Fruit fly (Drosophila melanogaster) whole organism, embryonic: ENCODE measurements around the gene CG46317.

Experiments
- Aef1 ChIP-seq: fragments of 200-800 bp; sonication (Bioruptor generic); IDR thresholded peaks from 3 replicates; pipeline ENCODE4 v1.3.6; 2022; ENCODE audit warnings: missing biosample characterization, missing genetic modification characterization
- B-H2 ChIP-seq: fragments of 200-800 bp; sonication (Bioruptor generic); optimal IDR thresholded peaks from 2 replicates; lab custom pipeline; 2018; ENCODE audit warnings: missing biosample characterization, mild to moderate bottlenecking, missing genetic modification characterization
- Bgb ChIP-seq: fragments of 200-800 bp; sonication (Bioruptor generic); IDR thresholded peaks from 2 replicates; pipeline ENCODE4 v1.3.6; 2022; ENCODE audit warnings: missing biosample characterization, missing genetic modification characterization; ENCODE audit not compliant: partially characterized antibody
- CG10274 ChIP-seq: fragments of 200-800 bp; sonication (Bioruptor generic); optimal IDR thresholded peaks from 3 replicates; lab custom pipeline; 2017; ENCODE audit warnings: missing biosample characterization, mild to moderate bottlenecking, missing genetic modification characterization
- CG10979 ChIP-seq: fragments of 200-800 bp; sonication (Bioruptor generic); optimal IDR thresholded peaks from 2 replicates; lab custom pipeline; 2018; ENCODE audit warnings: missing biosample characterization, mild to moderate bottlenecking, missing genetic modification characterization, moderate library complexity
- CG11504 ChIP-seq: fragments of 200-800 bp; sonication (Bioruptor generic); optimal IDR thresholded peaks from 3 replicates; lab custom pipeline; 2019; ENCODE audit warnings: missing biosample characterization, mild to moderate bottlenecking, missing genetic modification characterization, moderate library complexity
- CG12942 ChIP-seq: fragments of 200-800 bp; sonication (Bioruptor generic); optimal IDR thresholded peaks from 3 replicates; lab custom pipeline; 2016; ENCODE audit warnings: missing biosample characterization, missing genetic modification characterization
- CG15514 ChIP-seq: fragments of 200-800 bp; sonication (Bioruptor generic); optimal IDR thresholded peaks from 3 replicates; lab custom pipeline; 2017; ENCODE audit warnings: missing biosample characterization, missing genetic modification characterization, mild to moderate bottlenecking, moderate library complexity, missing genetic modification reagents
- CG15601 ChIP-seq: fragments of 200-800 bp; sonication (Bioruptor generic); optimal IDR thresholded peaks from 3 replicates; lab custom pipeline; 2019; ENCODE audit warnings: missing biosample characterization, mild to moderate bottlenecking, missing genetic modification characterization, moderate library complexity
- CG15696 ChIP-seq: fragments of 200-800 bp; sonication (Bioruptor generic); optimal IDR thresholded peaks from 2 replicates; lab custom pipeline; 2019; ENCODE audit warnings: missing biosample characterization, mild to moderate bottlenecking, missing genetic modification characterization, moderate library complexity
- CG1602 ChIP-seq: fragments of 200-800 bp; sonication (Bioruptor generic); optimal IDR thresholded peaks from 3 replicates; lab custom pipeline; 2016; ENCODE audit warnings: missing biosample characterization, missing genetic modification characterization
- CG17186 ChIP-seq: fragments of 200-800 bp; sonication (Bioruptor generic); optimal IDR thresholded peaks from 3 replicates; lab custom pipeline; 2017; ENCODE audit warnings: missing biosample characterization, missing genetic modification reagents, missing genetic modification characterization
- CG17328 ChIP-seq: fragments of 200-800 bp; sonication (Bioruptor generic); IDR thresholded peaks from 2 replicates; pipeline ENCODE4 v1.3.6; 2022; ENCODE audit warnings: missing biosample characterization, missing genetic modification characterization
- CG17568 ChIP-seq: fragments of 200-800 bp; sonication (Bioruptor generic); optimal IDR thresholded peaks from 2 replicates; lab custom pipeline; 2018; ENCODE audit warnings: missing biosample characterization, mild to moderate bottlenecking, missing genetic modification characterization, moderate library complexity
- CG2120 ChIP-seq: fragments of 200-800 bp; sonication (Bioruptor generic); optimal IDR thresholded peaks from 3 replicates; lab custom pipeline; 2016; ENCODE audit warnings: missing biosample characterization, missing genetic modification characterization
- CG2202 ChIP-seq: fragments of 200-800 bp; sonication (Bioruptor generic); optimal IDR thresholded peaks from 2 replicates; lab custom pipeline; 2018; ENCODE audit warnings: missing biosample characterization, mild to moderate bottlenecking, missing genetic modification characterization
- CG2712 ChIP-seq: fragments of 200-800 bp; optimal IDR thresholded peaks from 3 replicates; lab custom pipeline; 2019; ENCODE audit warnings: missing biosample characterization, mild to moderate bottlenecking, missing genetic modification characterization, moderate library complexity
- CG30020 ChIP-seq: fragments of 200-800 bp; optimal IDR thresholded peaks from 2 replicates; lab custom pipeline; 2019; ENCODE audit warnings: missing biosample characterization, mild to moderate bottlenecking, missing genetic modification characterization, moderate library complexity
- CG32767 ChIP-seq: fragments of 200-800 bp; sonication (Bioruptor generic); IDR thresholded peaks from 2 replicates; pipeline ENCODE4 v1.3.6; 2022; ENCODE audit warnings: missing biosample characterization, missing genetic modification characterization
- CG3281 ChIP-seq: fragments of 200-800 bp; sonication (Bioruptor generic); optimal IDR thresholded peaks from 3 replicates; lab custom pipeline; 2017; ENCODE audit warnings: missing biosample characterization, mild to moderate bottlenecking, missing genetic modification characterization
- CG34224 ChIP-seq: fragments of 200-800 bp; sonication (Bioruptor generic); IDR thresholded peaks from 3 replicates; pipeline ENCODE4 v1.3.6; 2022; ENCODE audit warnings: missing biosample characterization, missing genetic modification characterization; ENCODE audit not compliant: partially characterized antibody
- CG4328 ChIP-seq: fragments of 200-800 bp; sonication (Bioruptor generic); optimal IDR thresholded peaks from 3 replicates; lab custom pipeline; 2017; ENCODE audit warnings: missing biosample characterization, missing genetic modification reagents, missing genetic modification characterization
- CG5953 ChIP-seq: fragments of 200-800 bp; sonication (Bioruptor generic); IDR thresholded peaks from 2 replicates; pipeline ENCODE4 v1.3.6; 2022; ENCODE audit warnings: missing biosample characterization, missing genetic modification characterization
- CG6813 ChIP-seq: fragments of 200-800 bp; sonication (Bioruptor generic); optimal IDR thresholded peaks from 2 replicates; lab custom pipeline; 2017; ENCODE audit warnings: missing biosample characterization, missing genetic modification characterization, mild to moderate bottlenecking, moderate library complexity, missing genetic modification reagents
- CG7372 ChIP-seq: fragments of 200-800 bp; sonication (Bioruptor generic); IDR thresholded peaks from 2 replicates; pipeline ENCODE4 v1.3.6; 2022; ENCODE audit warnings: missing biosample characterization, missing genetic modification characterization
- CG9876 ChIP-seq: fragments of 200-800 bp; sonication (Bioruptor generic); optimal IDR thresholded peaks from 2 replicates; lab custom pipeline; 2016; ENCODE audit warnings: missing biosample characterization, missing genetic modification characterization
- Gug ChIP-seq: fragments of 200-800 bp; sonication (Bioruptor generic); IDR thresholded peaks from 4 replicates; pipeline ENCODE4 v1.3.6; 2022; ENCODE audit warnings: missing biosample characterization, missing genetic modification characterization
- Hsf ChIP-seq: fragments of 200-800 bp; sonication (Bioruptor generic); optimal IDR thresholded peaks from 3 replicates; lab custom pipeline; 2016; ENCODE audit warnings: missing biosample characterization, missing genetic modification characterization
- Kr ChIP-seq: fragments of 200-800 bp; sonication (Bioruptor generic); optimal IDR thresholded peaks from 2 replicates; lab custom pipeline; 2017; ENCODE audit warnings: missing biosample characterization, mild to moderate bottlenecking, missing genetic modification characterization
- Pdp1 ChIP-seq, 2 experiments: fragments of 200-800 bp; sonication (Bioruptor generic); optimal IDR thresholded peaks; 3 replicates each; lab custom pipeline; 2016; ENCODE audit warnings: missing biosample characterization in 2 of 2, missing genetic modification characterization in 2 of 2, mild to moderate bottlenecking in 1 of 2, moderate library complexity in 1 of 2
- Ptx1 ChIP-seq: fragments of 200-800 bp; sonication (Bioruptor generic); IDR thresholded peaks from 2 replicates; pipeline ENCODE4 v1.3.6; 2022; ENCODE audit warnings: missing biosample characterization, missing genetic modification characterization
- Scr ChIP-seq: fragments of 200-800 bp; sonication (Bioruptor generic); IDR thresholded peaks from 2 replicates; pipeline ENCODE4 v1.3.6; 2022; ENCODE audit warnings: missing biosample characterization, missing genetic modification characterization; ENCODE audit not compliant: partially characterized antibody
- Six4 ChIP-seq: fragments of 200-800 bp; sonication (Bioruptor generic); optimal IDR thresholded peaks from 2 replicates; lab custom pipeline; 2016; ENCODE audit warnings: missing biosample characterization, missing genetic modification characterization
- Sox100B ChIP-seq: fragments of 200-800 bp; sonication (Bioruptor generic); optimal IDR thresholded peaks from 3 replicates; lab custom pipeline; 2018; ENCODE audit warnings: missing biosample characterization, mild to moderate bottlenecking, missing genetic modification characterization
- ap ChIP-seq: fragments of 200-800 bp; sonication (Bioruptor generic); IDR thresholded peaks from 2 replicates; pipeline ENCODE4 v1.3.6; 2022; ENCODE audit warnings: missing biosample characterization, missing genetic modification characterization
- bcd ChIP-seq: fragments of 200-800 bp; sonication (Bioruptor generic); optimal IDR thresholded peaks from 2 replicates; lab custom pipeline; 2017; ENCODE audit warnings: missing biosample characterization, mild to moderate bottlenecking, missing genetic modification characterization
- chm ChIP-seq: fragments of 200-800 bp; sonication (Bioruptor generic); IDR thresholded peaks from 2 replicates; pipeline ENCODE4 v1.3.6; 2022; ENCODE audit warnings: missing biosample characterization, missing genetic modification characterization
- disco-r ChIP-seq: fragments of 200-800 bp; sonication (Bioruptor generic); optimal IDR thresholded peaks from 2 replicates; lab custom pipeline; 2016; ENCODE audit warnings: missing biosample characterization, missing genetic modification characterization
- ftz-f1 ChIP-seq: fragments of 200-800 bp; sonication (Bioruptor generic); optimal IDR thresholded peaks from 2 replicates; lab custom pipeline; 2016; ENCODE audit warnings: missing biosample characterization, missing genetic modification characterization
- insv ChIP-seq, 2 experiments: fragments of 200-800 bp; sonication (Bioruptor generic); optimal IDR thresholded peaks; 3 replicates each; lab custom pipeline; 2016 to 2018; ENCODE audit warnings: missing biosample characterization in 2 of 2, missing genetic modification characterization in 2 of 2
- jigr1 ChIP-seq: fragments of 200-800 bp; sonication (Bioruptor generic); IDR thresholded peaks from 3 replicates; pipeline ENCODE4 v1.3.6; 2022; ENCODE audit warnings: missing biosample characterization, missing genetic modification characterization
- pita ChIP-seq: fragments of 200-800 bp; sonication (Bioruptor generic); optimal IDR thresholded peaks from 2 replicates; lab custom pipeline; 2017; ENCODE audit warnings: missing biosample characterization, mild to moderate bottlenecking, missing genetic modification characterization
- shn ChIP-seq: fragments of 200-800 bp; sonication (Bioruptor generic); optimal IDR thresholded peaks from 3 replicates; lab custom pipeline; 2016; ENCODE audit warnings: missing biosample characterization, missing genetic modification characterization
- sna ChIP-seq: fragments of 200-800 bp; sonication (Bioruptor generic); IDR thresholded peaks from 2 replicates; pipeline ENCODE4 v1.3.6; 2022; ENCODE audit warnings: missing biosample characterization, missing genetic modification characterization; ENCODE audit not compliant: partially characterized antibody
- tll ChIP-seq, 2 experiments: fragments of 200-800 bp in 1 of 2; fragments of >200 bp in 1 of 2; sonication (Bioruptor generic) in 1 of 2; optimal IDR thresholded peaks; 2 replicates each; lab custom pipeline; 2017 to 2019; ENCODE audit warnings: missing biosample characterization in 2 of 2, missing genetic modification characterization in 2 of 2, mild to moderate bottlenecking in 1 of 2, moderate library complexity in 1 of 2
- tna ChIP-seq: fragments of 200-800 bp; sonication (Bioruptor generic); IDR thresholded peaks from 2 replicates; pipeline ENCODE4 v1.3.6; 2022; ENCODE audit warnings: missing biosample characterization, missing genetic modification characterization; ENCODE audit not compliant: partially characterized antibody
- vnd ChIP-seq: fragments of 200-800 bp; sonication (Bioruptor generic); IDR thresholded peaks from 3 replicates; pipeline ENCODE4 v1.3.6; 2022; ENCODE audit warnings: missing biosample characterization, missing genetic modification characterization; ENCODE audit not compliant: partially characterized antibody

Gene CG46317

DNA sequence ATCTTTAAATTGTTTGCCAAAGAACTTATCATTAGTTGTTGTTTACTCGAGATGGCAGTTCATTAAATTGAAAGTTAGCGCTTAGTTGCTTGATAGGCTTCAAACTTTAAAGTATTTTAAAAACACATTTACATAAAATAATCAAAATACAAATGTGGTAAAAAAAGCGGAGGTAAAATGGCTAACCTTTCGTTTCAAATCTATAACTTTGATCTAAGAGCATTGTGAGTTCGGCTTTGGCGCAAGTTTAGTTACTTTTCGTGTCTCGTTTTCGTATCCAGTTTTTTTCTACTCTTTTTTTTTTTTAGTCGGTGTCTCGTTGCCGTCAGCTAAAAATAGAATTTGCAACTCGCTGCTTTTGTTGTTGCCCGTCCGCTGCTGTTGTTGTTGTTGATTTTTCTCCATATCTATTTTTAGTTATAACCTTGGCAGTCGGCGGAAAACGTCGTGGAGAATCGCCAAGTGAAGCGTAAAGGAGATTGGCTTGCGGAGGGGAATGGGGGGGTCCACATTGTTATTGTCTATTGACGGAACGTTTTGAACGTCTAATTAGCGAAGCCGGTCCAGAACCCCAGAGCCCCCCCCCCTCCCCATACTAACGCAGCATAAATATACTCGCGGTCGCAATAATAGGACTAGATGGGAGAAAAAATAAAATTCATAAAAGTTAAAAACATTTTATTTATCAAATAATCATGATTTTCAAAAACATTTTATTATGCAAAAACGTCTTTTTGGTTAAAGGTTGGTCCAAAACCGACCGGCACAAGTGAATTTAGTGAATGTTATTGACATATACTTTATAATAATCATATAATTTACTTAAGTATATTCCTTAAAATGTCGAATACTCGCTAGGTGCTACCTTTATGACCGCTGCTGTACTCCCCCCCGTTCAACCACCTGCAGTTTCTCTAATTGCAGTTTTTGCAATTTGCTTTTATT, 46.2 kb upstream of the CG46317 start (continued):
- TF ChIP-seq CG11504 (tag; lab: Kevin White, UChicago) (peak; percentile 67), vnd (GFP tag; lab: Robert Waterston, UW) (no peak), tll (GFP tag; optimal IDR thresholded peaks at IDR 0.05; lab: Kevin White, UChicago) (no peak), disco-r (no peak), tna (no peak), Pdp1 (GFP tag; optimal IDR thresholded peaks at IDR 0.05; lab: Kevin White, UChicago) (no peak), CG12942 (GFP tag; lab: Kevin White, UChicago) (no peak), shn (GFP tag; lab: Kevin White, UChicago) (no peak), Kr (no peak), CG30020 (no peak), CG5953 (GFP tag; lab: Robert Waterston, UW) (no peak), CG10979 (tag; lab: Kevin White, UChicago) (peak; percentile 35), CG3281 (peak; percentile 80), bcd (peak; percentile 54), CG34224 (GFP tag; lab: Robert Waterston, UW) (no peak), B-H2 (GFP tag; lab: Kevin White, UChicago) (no peak), CG4328 (GFP tag; lab: Kevin White, UChicago) (no peak), CG15514 (GFP tag; lab: Kevin White, UChicago) (peak; percentile 19), Aef1 (0 out of 3 replicates have a peak, but pooled peaks have one; percentile 41), CG10274 (peak; percentile 46), chm (GFP tag; lab: Robert Waterston, UW) (no peak), CG2120 (GFP tag; lab: Kevin White, UChicago) (peak; percentile 21), CG2712 (peak; percentile 47), CG15696 (tag; lab: Kevin White, UChicago) (peak; percentile 6), CG17568 (GFP tag; lab: Kevin White, UChicago) (no peak), ftz-f1 (GFP tag; lab: Kevin White, UChicago) (no peak), CG9876 (GFP tag; lab: Kevin White, UChicago) (no peak), jigr1 (no peak), Sox100B (GFP tag; lab: Kevin White, UChicago) (peak; percentile 35), CG17328 (GFP tag; lab: Robert Waterston, UW) (no peak), CG2202 (tag; lab: Kevin White, UChicago) (no peak), CG15601 (tag; lab: Kevin White, UChicago) (no peak), Ptx1 (GFP tag; lab: Robert Waterston, UW) (peak; percentile 48; the same call in 1 of the 2 replicates), CG7372 (0 out of 2 replicates have a peak, but pooled peaks have one; percentile 16), Hsf (GFP tag; lab: Kevin White, UChicago) (no peak), CG17186 (no peak), Bgb (GFP tag; lab: Robert Waterston, UW) (no peak), pita (GFP tag; lab: Kevin White, UChicago) (no peak), sna (no peak), ap (GFP tag; lab: Robert Waterston, UW) (peak; percentile 37; the same call in 1 of the 2 replicates), Gug (GFP tag; lab: Robert Waterston, UW) (0 out of 4 replicates have a peak, but pooled peaks have one; percentile 4), CG6813 (GFP tag; lab: Kevin White, UChicago) (no peak), Scr (GFP tag; lab: Robert Waterston, UW) (no peak), CG32767 (GFP tag; lab: Robert Waterston, UW) (0 out of 2 replicates have a peak, but pooled peaks have one; percentile 24), Six4 (no peak), CG1602 (GFP tag; lab: Kevin White, UChicago) (no peak), insv (GFP tag; optimal IDR thresholded peaks at IDR 0.05; lab: Kevin White, UChicago) (no peak)
